Fruit fly (Drosophila melanogaster) whole organism: ENCODE results near the gene Mzt1.

Experiments used
- CG8478 ChIP-seq: fragments of >200 bp; optimal IDR thresholded peaks from 2 replicates; lab custom pipeline; 2018; ENCODE audit warnings: inconsistent platforms
- Dll ChIP-seq: fragments of >200 bp; optimal IDR thresholded peaks from 2 replicates; lab custom pipeline; 2017
- EcR ChIP-seq, 2 experiments: fragments of >200 bp; optimal IDR thresholded peaks; 2 replicates each; lab custom pipeline; 2017; ENCODE audit warnings: missing biosample characterization in 2 of 2, missing genetic modification characterization in 2 of 2, missing genetic modification reagents in 2 of 2
- pan ChIP-seq: fragments of >200 bp; optimal IDR thresholded peaks from 2 replicates; lab custom pipeline; 2017
- psq ChIP-seq: fragments of >200 bp; optimal IDR thresholded peaks from 2 replicates; lab custom pipeline; 2017
- usp ChIP-seq: fragments of >200 bp; optimal IDR thresholded peaks from 2 replicates; lab custom pipeline; 2017; ENCODE audit warnings: missing biosample characterization, missing genetic modification characterization, mixed read lengths

- TF ChIP-seq CG8478 (lab: Kevin White, UChicago) (no peak), psq (lab: Kevin White, UChicago) (no peak), EcR (GFP tag; optimal IDR thresholded peaks at IDR 0.05; lab: Kevin White, UChicago) (no peak), usp (GFP tag; lab: Kevin White, UChicago) (no peak), pan (no peak), Dll (lab: Kevin White, UChicago) (no peak)
These were observed 38.1 kb downstream of the Mzt1 start for dm6 chr3L:2427151-2427550.
